In the genomic region with DNA sequence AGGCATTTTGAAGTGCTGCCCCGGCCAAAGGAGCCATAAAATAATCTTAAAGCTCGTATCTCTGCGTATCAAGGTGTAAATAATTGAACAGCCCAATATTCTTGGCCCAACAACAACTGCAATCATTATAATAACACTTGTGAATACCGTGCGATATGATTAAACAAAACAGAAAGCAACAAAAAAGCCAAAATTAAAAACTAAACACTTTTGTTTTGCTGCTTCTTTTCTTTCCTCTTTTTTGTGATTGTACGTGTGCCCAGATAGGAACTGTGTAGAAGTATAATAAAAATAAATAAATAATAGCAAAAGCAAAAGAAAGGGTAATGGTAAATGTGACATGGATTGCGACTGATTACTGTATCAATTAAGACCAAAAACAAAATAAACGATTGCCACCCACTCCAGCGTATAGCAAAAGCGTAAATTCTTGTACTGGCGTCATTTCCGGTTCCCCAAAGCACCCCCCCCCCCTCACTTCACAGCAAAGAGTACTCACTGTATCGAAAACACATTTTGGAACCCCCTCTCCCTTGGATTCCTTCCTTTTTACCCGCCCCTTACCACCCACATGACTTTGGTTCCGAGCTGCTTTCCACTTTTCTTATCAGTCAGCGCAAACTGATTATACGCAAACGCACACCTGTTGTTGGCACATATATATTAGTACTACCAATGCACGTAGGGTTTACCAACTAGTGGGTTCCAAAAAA, we compare ENCODE assay signal across 4 fruit fly cellular contexts.
TF ChIP-seq lines count a peak whose summit lies in the region.

No protein-coding gene starts in this region.

- no peak for TF ChIP-seq CTCF in whole organism, embryonic (GFP tag; optimal IDR thresholded peaks at IDR 0.05; lab: Kevin White, UChicago)

TF ChIP-seq in whole organism, adult, 20 proteins besides CTCF, POLR2A, EP300 and RAD21:
- no peak for TF ChIP-seq CG1620 (GFP tag; optimal IDR thresholded peaks at IDR 0.05; lab: Kevin White, UChicago)
- no peak for TF ChIP-seq Clk (GFP tag; optimal IDR thresholded peaks at IDR 0.05; lab: Kevin White, UChicago)
- peak; percentile 35 for TF ChIP-seq CG11617 (GFP tag; optimal IDR thresholded peaks at IDR 0.05; lab: Kevin White, UChicago)
- no peak for TF ChIP-seq toe (GFP tag; optimal IDR thresholded peaks at IDR 0.05; lab: Kevin White, UChicago)
- peak; percentile 27 for TF ChIP-seq ovo (GFP tag; optimal IDR thresholded peaks at IDR 0.05; lab: Kevin White, UChicago)
- no peak for TF ChIP-seq CG5204 (GFP tag; optimal IDR thresholded peaks at IDR 0.05; lab: Kevin White, UChicago)
- TF ChIP-seq Hr96 (GFP tag; optimal IDR thresholded peaks at IDR 0.05; lab: Kevin White, UChicago): no peak
- no peak for TF ChIP-seq pad (GFP tag; optimal IDR thresholded peaks at IDR 0.05; lab: Kevin White, UChicago)
- TF ChIP-seq bab1 (GFP tag; optimal IDR thresholded peaks at IDR 0.05; lab: Kevin White, UChicago): no peak
- no peak for TF ChIP-seq Crg-1 (GFP tag; optimal IDR thresholded peaks at IDR 0.05; lab: Kevin White, UChicago)
- TF ChIP-seq Mnt (GFP tag; optimal IDR thresholded peaks at IDR 0.05; lab: Kevin White, UChicago): peak; percentile 39
- TF ChIP-seq kay (GFP tag; lab: Kevin White, UChicago; ENCODE audit: borderline replicate concordance): peak; percentile 70
- peak; percentile 29 for TF ChIP-seq CG7101 (tag; optimal IDR thresholded peaks at IDR 0.05; lab: Kevin White, UChicago)
- TF ChIP-seq tj (GFP tag; optimal IDR thresholded peaks at IDR 0.05; lab: Kevin White, UChicago): peak; percentile 42
- no peak for TF ChIP-seq cnc (optimal IDR thresholded peaks at IDR 0.05; lab: Kevin White, UChicago)
- TF ChIP-seq CG12768 (GFP tag; optimal IDR thresholded peaks at IDR 0.05; lab: Kevin White, UChicago): peak; percentile 16
- TF ChIP-seq CG33017 (tag; optimal IDR thresholded peaks at IDR 0.05; lab: Kevin White, UChicago): no peak
- peak; percentile 93 for TF ChIP-seq cic (GFP tag; optimal IDR thresholded peaks at IDR 0.05; lab: Kevin White, UChicago)
- TF ChIP-seq CG7045 (GFP tag; optimal IDR thresholded peaks at IDR 0.05; lab: Kevin White, UChicago): no peak
- TF ChIP-seq CG14711 (tag; optimal IDR thresholded peaks at IDR 0.05; lab: Kevin White, UChicago): no peak

TF ChIP-seq in whole organism, embryonic, 481 proteins besides CTCF, POLR2A, EP300 and RAD21 (continues in another document):
- no peak for TF ChIP-seq CG18619 (GFP tag; optimal IDR thresholded peaks at IDR 0.05; lab: Kevin White, UChicago)
- no peak for TF ChIP-seq CG10321 (GFP tag; IDR thresholded peaks at IDR 0.05; lab: Robert Waterston, UW)
- TF ChIP-seq CG10543 (GFP tag; optimal IDR thresholded peaks at IDR 0.05; lab: Kevin White, UChicago): peak; percentile 71
- peak; percentile 44 for TF ChIP-seq salm (tag; optimal IDR thresholded peaks at IDR 0.05; lab: Kevin White, UChicago)
- no peak for TF ChIP-seq CG18262 (tag; optimal IDR thresholded peaks at IDR 0.05; lab: Kevin White, UChicago)
- TF ChIP-seq Med (GFP tag; lab: Kevin White, UChicago): peak; percentile 6
- TF ChIP-seq CG2116 (GFP tag; optimal IDR thresholded peaks at IDR 0.05; lab: Kevin White, UChicago): no peak
- TF ChIP-seq CG14965 (GFP tag; optimal IDR thresholded peaks at IDR 0.05; lab: Kevin White, UChicago; ENCODE audit: borderline replicate concordance): no peak
- TF ChIP-seq lab (GFP tag; optimal IDR thresholded peaks at IDR 0.05; lab: Kevin White, UChicago): peak; percentile 83
- peak; percentile 35 for TF ChIP-seq lbe (GFP tag; optimal IDR thresholded peaks at IDR 0.05; lab: Kevin White, UChicago)
- TF ChIP-seq CG9609 (GFP tag; optimal IDR thresholded peaks at IDR 0.05; lab: Kevin White, UChicago): no peak
- TF ChIP-seq CG15269 (tag; optimal IDR thresholded peaks at IDR 0.05; lab: Kevin White, UChicago): no peak
- no peak for TF ChIP-seq jing (GFP tag; optimal IDR thresholded peaks at IDR 0.05; lab: Kevin White, UChicago)
- no peak for TF ChIP-seq Lim3 (GFP tag; IDR thresholded peaks at IDR 0.05; lab: Robert Waterston, UW)
- peak; percentile 3 for TF ChIP-seq schlank (tag; optimal IDR thresholded peaks at IDR 0.05; lab: Kevin White, UChicago)
- TF ChIP-seq seq (GFP tag; IDR thresholded peaks at IDR 0.05; lab: Robert Waterston, UW): no peak
- TF ChIP-seq chinmo (GFP tag; IDR thresholded peaks at IDR 0.05; lab: Robert Waterston, UW; ENCODE audit: partially characterized antibody): peak; percentile 52; the same call in 1 of the 4 replicates
- TF ChIP-seq Rx (GFP tag; IDR thresholded peaks at IDR 0.05; lab: Robert Waterston, UW): no peak
- 0 out of 2 replicates have a peak, but pooled peaks have one; percentile 29 for TF ChIP-seq rib (GFP tag; IDR thresholded peaks at IDR 0.05; lab: Robert Waterston, UW)
- peak; percentile 68 for TF ChIP-seq mirr (GFP tag; optimal IDR thresholded peaks at IDR 0.05; lab: Kevin White, UChicago)
- no peak for TF ChIP-seq tup (GFP tag; optimal IDR thresholded peaks at IDR 0.05; lab: Kevin White, UChicago)
- no peak for TF ChIP-seq pb (GFP tag; optimal IDR thresholded peaks at IDR 0.05; lab: Kevin White, UChicago)

TF ChIP-seq in whole organism, prepupa, 60 proteins besides CTCF, POLR2A, EP300 and RAD21 (continues in another document):
- no peak for TF ChIP-seq CG8319 (GFP tag; optimal IDR thresholded peaks at IDR 0.05; lab: Kevin White, UChicago)
- TF ChIP-seq Gug (GFP tag; IDR thresholded peaks at IDR 0.05; lab: Robert Waterston, UW): no peak
- TF ChIP-seq Ets21C (GFP tag; optimal IDR thresholded peaks at IDR 0.05; lab: Kevin White, UChicago): no peak
- no peak for TF ChIP-seq CG3919 (GFP tag; optimal IDR thresholded peaks at IDR 0.05; lab: Kevin White, UChicago)
- TF ChIP-seq Eip78C (GFP tag; lab: Kevin White, UChicago): peak; percentile 28
- TF ChIP-seq ss (GFP tag; optimal IDR thresholded peaks at IDR 0.05; lab: Kevin White, UChicago): no peak
- TF ChIP-seq Hr4 (GFP tag; optimal IDR thresholded peaks at IDR 0.05; lab: Kevin White, UChicago): no peak
- no peak for TF ChIP-seq fd59A (GFP tag; optimal IDR thresholded peaks at IDR 0.05; lab: Kevin White, UChicago)
- TF ChIP-seq CG6854 (GFP tag; optimal IDR thresholded peaks at IDR 0.05; lab: Kevin White, UChicago): peak; percentile 26
- no peak for TF ChIP-seq CG6792 (GFP tag; optimal IDR thresholded peaks at IDR 0.05; lab: Kevin White, UChicago)
- TF ChIP-seq pdm3 (GFP tag; optimal IDR thresholded peaks at IDR 0.05; lab: Kevin White, UChicago): no peak
- peak; percentile 58 for TF ChIP-seq vri (GFP tag; optimal IDR thresholded peaks at IDR 0.05; lab: Kevin White, UChicago)
- TF ChIP-seq Blimp-1 (GFP tag; optimal IDR thresholded peaks at IDR 0.05; lab: Kevin White, UChicago): no peak
- no peak for TF ChIP-seq CG11902 (GFP tag; optimal IDR thresholded peaks at IDR 0.05; lab: Kevin White, UChicago)
- TF ChIP-seq CG11294 (GFP tag; IDR thresholded peaks at IDR 0.05; lab: Robert Waterston, UW): no peak
- TF ChIP-seq Sox14 (GFP tag; optimal IDR thresholded peaks at IDR 0.05; lab: Kevin White, UChicago): no peak
- no peak for TF ChIP-seq lz (GFP tag; optimal IDR thresholded peaks at IDR 0.05; lab: Kevin White, UChicago)
- TF ChIP-seq Eip93F (GFP tag; optimal IDR thresholded peaks at IDR 0.05; lab: Kevin White, UChicago): no peak
- no peak for TF ChIP-seq CG31627 (GFP tag; optimal IDR thresholded peaks at IDR 0.05; lab: Kevin White, UChicago)
- no peak for TF ChIP-seq esn (GFP tag; optimal IDR thresholded peaks at IDR 0.05; lab: Kevin White, UChicago)
- no peak for TF ChIP-seq CG16779 (tag; optimal IDR thresholded peaks at IDR 0.05; lab: Kevin White, UChicago)
- no peak for TF ChIP-seq net (GFP tag; optimal IDR thresholded peaks at IDR 0.05; lab: Kevin White, UChicago)
- TF ChIP-seq Eip75B (GFP tag; optimal IDR thresholded peaks at IDR 0.05; lab: Kevin White, UChicago): no peak
- TF ChIP-seq fkh (GFP tag; optimal IDR thresholded peaks at IDR 0.05; lab: Kevin White, UChicago): peak; percentile 68
- no peak for TF ChIP-seq CG1621 (tag; optimal IDR thresholded peaks at IDR 0.05; lab: Kevin White, UChicago)

TF ChIP-seq in whole organism, wandering third instar larva, 38 proteins besides CTCF, POLR2A, EP300 and RAD21:
- no peak for TF ChIP-seq GATAd (GFP tag; optimal IDR thresholded peaks at IDR 0.05; lab: Kevin White, UChicago)
- TF ChIP-seq Rel (GFP tag; optimal IDR thresholded peaks at IDR 0.05; lab: Kevin White, UChicago): no peak
- TF ChIP-seq Rel (tag; optimal IDR thresholded peaks at IDR 0.05; lab: Kevin White, UChicago): peak; percentile 76
- no peak for TF ChIP-seq Dif (GFP tag; optimal IDR thresholded peaks at IDR 0.05; lab: Kevin White, UChicago; ENCODE audit: partially characterized antibody)
- no peak for TF ChIP-seq br (GFP tag; optimal IDR thresholded peaks at IDR 0.05; lab: Kevin White, UChicago)
- peak; percentile 52 for TF ChIP-seq Sp1 (GFP tag; optimal IDR thresholded peaks at IDR 0.05; lab: Kevin White, UChicago)
- TF ChIP-seq HLH106 (tag; optimal IDR thresholded peaks at IDR 0.05; lab: Kevin White, UChicago): peak; percentile 25
- no peak for TF ChIP-seq woc (GFP tag; optimal IDR thresholded peaks at IDR 0.05; lab: Kevin White, UChicago)
- TF ChIP-seq h (GFP tag; optimal IDR thresholded peaks at IDR 0.05; lab: Kevin White, UChicago): peak; percentile 54
- peak; percentile 60 for TF ChIP-seq CrebA (GFP tag; optimal IDR thresholded peaks at IDR 0.05; lab: Kevin White, UChicago; ENCODE audit: borderline replicate concordance)
- peak; percentile 69 for TF ChIP-seq psq (GFP tag; optimal IDR thresholded peaks at IDR 0.05; lab: Kevin White, UChicago)
- peak; percentile 31 for TF ChIP-seq OdsH (GFP tag; optimal IDR thresholded peaks at IDR 0.05; lab: Kevin White, UChicago)
- TF ChIP-seq usp (GFP tag; optimal IDR thresholded peaks at IDR 0.05; lab: Kevin White, UChicago): no peak
- peak; percentile 68 for TF ChIP-seq brk (GFP tag; optimal IDR thresholded peaks at IDR 0.05; lab: Kevin White, UChicago)
- TF ChIP-seq foxo (GFP tag; optimal IDR thresholded peaks at IDR 0.05; lab: Kevin White, UChicago): peak in 1 of 2 experiments; percentile 11
- no peak for TF ChIP-seq dmrt93B (GFP tag; optimal IDR thresholded peaks at IDR 0.05; lab: Kevin White, UChicago)
- no peak for TF ChIP-seq lola (GFP tag; optimal IDR thresholded peaks at IDR 0.05; lab: Kevin White, UChicago)
- TF ChIP-seq Hr83 (GFP tag; optimal IDR thresholded peaks at IDR 0.05; lab: Kevin White, UChicago; ENCODE audit: poor library complexity, severe bottlenecking): no peak
